Fruit fly (Drosophila melanogaster) whole organism, wandering third instar larva: ENCODE data around the gene Sry-beta.

Experiments used
- CG32264 ChIP-seq: fragments of 200-800 bp; sonication (Bioruptor generic); optimal IDR thresholded peaks from 2 replicates; lab custom pipeline; 2016; ENCODE audit warnings: missing biosample characterization, missing genetic modification characterization
- CG9705 ChIP-seq: fragments of 200-800 bp; sonication (Bioruptor generic); optimal IDR thresholded peaks from 2 replicates; lab custom pipeline; 2018; ENCODE audit warnings: missing biosample characterization, mild to moderate bottlenecking, missing genetic modification characterization
- CrebA ChIP-seq: fragments of 200-800 bp; sonication (Bioruptor generic); optimal IDR thresholded peaks from 2 replicates; lab custom pipeline; 2016; ENCODE audit warnings: missing biosample characterization, mild to moderate bottlenecking, missing genetic modification characterization, borderline replicate concordance
- Dfd ChIP-seq: fragments of >200 bp; optimal IDR thresholded peaks from 2 replicates; lab custom pipeline; 2017; ENCODE audit warnings: missing biosample characterization, missing genetic modification characterization
- Dif ChIP-seq: fragments of 200-275, 200-300 bp; sonication (Bioruptor generic); optimal IDR thresholded peaks from 2 replicates; lab custom pipeline; 2018; ENCODE audit warnings: missing biosample characterization, missing genetic modification characterization; ENCODE audit not compliant: partially characterized antibody
- GATAd ChIP-seq: sonication (Bioruptor generic); optimal IDR thresholded peaks from 2 replicates; lab custom pipeline; 2016; ENCODE audit warnings: missing biosample characterization, missing genetic modification characterization
- Hnf4 ChIP-seq: fragments of 200-800 bp; sonication (Bioruptor generic); optimal IDR thresholded peaks from 2 replicates; lab custom pipeline; 2016; ENCODE audit warnings: missing biosample characterization, mild to moderate bottlenecking, missing genetic modification characterization
- Hr78 ChIP-seq: fragments of >200 bp; optimal IDR thresholded peaks from 2 replicates; lab custom pipeline; 2017; ENCODE audit warnings: missing biosample characterization, missing genetic modification characterization
- Hr83 ChIP-seq: fragments of 200-300 bp; sonication (Bioruptor generic); optimal IDR thresholded peaks from 2 replicates; lab custom pipeline; 2016; ENCODE audit warnings: missing biosample characterization, mild to moderate bottlenecking, missing genetic modification characterization, moderate library complexity; ENCODE audit not compliant: poor library complexity, severe bottlenecking
- Jra ChIP-seq: sonication (Bioruptor generic); optimal IDR thresholded peaks from 2 replicates; lab custom pipeline; 2016; ENCODE audit warnings: missing biosample characterization, missing genetic modification characterization
- Mio ChIP-seq: sonication (Bioruptor generic); optimal IDR thresholded peaks from 2 replicates; lab custom pipeline; 2016; ENCODE audit warnings: missing biosample characterization, missing genetic modification characterization
- Myc ChIP-seq: fragments of >200 bp; optimal IDR thresholded peaks from 2 replicates; lab custom pipeline; 2017
- N ChIP-seq: fragments of >200 bp; optimal IDR thresholded peaks from 2 replicates; lab custom pipeline; 2018; ENCODE audit warnings: missing biosample characterization, missing external identifiers, missing genetic modification characterization
- OdsH ChIP-seq: fragments of 200-800 bp; sonication (Bioruptor generic); optimal IDR thresholded peaks from 2 replicates; lab custom pipeline; 2016; ENCODE audit warnings: missing biosample characterization, mild to moderate bottlenecking, missing genetic modification characterization
- Sp1 ChIP-seq: fragments of 200-800 bp; sonication (Bioruptor generic); optimal IDR thresholded peaks from 3 replicates; lab custom pipeline; 2019; ENCODE audit warnings: missing biosample characterization, mild to moderate bottlenecking, missing genetic modification characterization, moderate library complexity
- brk ChIP-seq: fragments of 200-800 bp; sonication (Bioruptor generic); optimal IDR thresholded peaks from 2 replicates; lab custom pipeline; 2016; ENCODE audit warnings: missing biosample characterization, mild to moderate bottlenecking, missing genetic modification characterization
- dl ChIP-seq, 2 experiments: fragments of 175-275, 200-275 bp in 1 of 2; fragments of 200-275 bp in 1 of 2; sonication (Bioruptor generic); optimal IDR thresholded peaks; lab custom pipeline; 2018; ENCODE audit warnings: mild to moderate bottlenecking in 2 of 2, missing biosample characterization in 2 of 2, missing genetic modification characterization in 2 of 2, moderate library complexity in 2 of 2; ENCODE audit not compliant: partially characterized antibody in 2 of 2, insufficient read depth in 1 of 2
- dmrt93B ChIP-seq: fragments of 200-800 bp; sonication (Bioruptor generic); optimal IDR thresholded peaks from 2 replicates; lab custom pipeline; 2018; ENCODE audit warnings: missing biosample characterization, mild to moderate bottlenecking, missing genetic modification characterization
- dsf ChIP-seq: sonication (Bioruptor generic); optimal IDR thresholded peaks from 2 replicates; lab custom pipeline; 2016; ENCODE audit warnings: missing biosample characterization, missing genetic modification characterization, borderline replicate concordance
- ey ChIP-seq: fragments of 200-800 bp; sonication (Bioruptor generic); optimal IDR thresholded peaks from 2 replicates; lab custom pipeline; 2016; ENCODE audit warnings: missing biosample characterization, missing genetic modification characterization
- foxo ChIP-seq, 2 experiments: fragments of 200-800 bp; sonication (Bioruptor generic); optimal IDR thresholded peaks; 2 replicates in 1 of 2; 3 replicates in 1 of 2; lab custom pipeline; 2016 to 2017; ENCODE audit warnings: missing biosample characterization in 2 of 2, missing genetic modification characterization in 2 of 2
- fru ChIP-seq: fragments of 200-800 bp; sonication (Bioruptor generic); optimal IDR thresholded peaks from 3 replicates; lab custom pipeline; 2016; ENCODE audit warnings: missing biosample characterization, mild to moderate bottlenecking, missing genetic modification characterization
- h ChIP-seq: fragments of 200-800 bp; sonication (Bioruptor generic); optimal IDR thresholded peaks from 3 replicates; lab custom pipeline; 2016; ENCODE audit warnings: missing biosample characterization, mild to moderate bottlenecking, missing genetic modification characterization
- lola ChIP-seq: fragments of >200 bp; optimal IDR thresholded peaks from 2 replicates; lab custom pipeline; 2017; ENCODE audit warnings: missing biosample characterization, missing genetic modification characterization
- pan ChIP-seq: fragments of >200 bp; optimal IDR thresholded peaks from 2 replicates; lab custom pipeline; 2017
- psq ChIP-seq: fragments of 200-800 bp; sonication (Bioruptor generic); optimal IDR thresholded peaks from 3 replicates; lab custom pipeline; 2017; ENCODE audit warnings: missing biosample characterization, mild to moderate bottlenecking, missing genetic modification characterization, moderate library complexity
- rgr ChIP-seq: fragments of 200-800 bp; sonication (Bioruptor generic); optimal IDR thresholded peaks from 3 replicates; lab custom pipeline; 2016; ENCODE audit warnings: missing biosample characterization, mild to moderate bottlenecking, missing genetic modification characterization
- sage ChIP-seq: fragments of 200-800 bp; sonication (Bioruptor generic); optimal IDR thresholded peaks from 2 replicates; lab custom pipeline; 2016; ENCODE audit warnings: missing biosample characterization, mild to moderate bottlenecking, missing genetic modification characterization
- sv ChIP-seq: fragments of 200-800 bp; sonication (Bioruptor generic); optimal IDR thresholded peaks from 3 replicates; lab custom pipeline; 2016; ENCODE audit warnings: missing biosample characterization, missing genetic modification characterization
- usp ChIP-seq: fragments of >200 bp; optimal IDR thresholded peaks from 2 replicates; lab custom pipeline; 2017; ENCODE audit warnings: missing biosample characterization, missing genetic modification characterization
- woc ChIP-seq: sonication (Bioruptor generic); optimal IDR thresholded peaks from 2 replicates; lab custom pipeline; 2016; ENCODE audit warnings: missing biosample characterization, mild to moderate bottlenecking, missing genetic modification characterization

The Sry-beta gene

dm6 chr3R:30084137-30084536 lies 44.6 kb downstream of the Sry-beta start:
- TF ChIP-seq GATAd (GFP tag; lab: Kevin White, UChicago) (no peak), OdsH (GFP tag; lab: Kevin White, UChicago) (no peak), brk (GFP tag; lab: Kevin White, UChicago) (no peak), foxo (GFP tag; optimal IDR thresholded peaks at IDR 0.05; lab: Kevin White, UChicago) (no peak), Hr78 (GFP tag; lab: Kevin White, UChicago) (no peak), ey (GFP tag; lab: Kevin White, UChicago) (no peak), fru (GFP tag; lab: Kevin White, UChicago) (no peak), Myc (lab: Kevin White, UChicago) (no peak), Hnf4 (GFP tag; lab: Kevin White, UChicago) (no peak), lola (GFP tag; lab: Kevin White, UChicago) (no peak), pan (lab: Kevin White, UChicago) (no peak), Jra (no peak), Dfd (GFP tag; lab: Kevin White, UChicago) (no peak), CG32264 (GFP tag; lab: Kevin White, UChicago) (no peak), Hr83 (GFP tag; lab: Kevin White, UChicago) (no peak), Dif (GFP tag; lab: Kevin White, UChicago) (no peak), woc (GFP tag; lab: Kevin White, UChicago) (no peak), usp (GFP tag; lab: Kevin White, UChicago) (no peak)

dm6 chr3R:30090261-30091006 lies 50.9 kb downstream of the Sry-beta start:
- no peak for TF ChIP-seq pan (lab: Kevin White, UChicago)
- TF ChIP-seq Mio (GFP tag; lab: Kevin White, UChicago) = no peak
- no peak for TF ChIP-seq fru (GFP tag; lab: Kevin White, UChicago)
- no peak for TF ChIP-seq dmrt93B (GFP tag; lab: Kevin White, UChicago)
- TF ChIP-seq CrebA (GFP tag; lab: Kevin White, UChicago) = no peak
- TF ChIP-seq h (GFP tag; lab: Kevin White, UChicago) = no peak

dm6 chr3R:30091795-30092699 lies 52.5 kb downstream of the Sry-beta start:
- TF ChIP-seq dsf (GFP tag; lab: Kevin White, UChicago) (no peak), Sp1 (GFP tag; lab: Kevin White, UChicago) (no peak), CG9705 (GFP tag; lab: Kevin White, UChicago) (no peak), dl (GFP tag; optimal IDR thresholded peaks at IDR 0.05; lab: Kevin White, UChicago; ENCODE audit: insufficient read depth in 1 of 2, partially characterized antibody in 2 of 2) (no peak), foxo (GFP tag; optimal IDR thresholded peaks at IDR 0.05; lab: Kevin White, UChicago) (no peak), fru (GFP tag; lab: Kevin White, UChicago) (no peak), brk (GFP tag; lab: Kevin White, UChicago) (no peak), psq (no peak), CrebA (GFP tag; lab: Kevin White, UChicago) (no peak), CG32264 (GFP tag; lab: Kevin White, UChicago) (no peak), Dfd (GFP tag; lab: Kevin White, UChicago) (no peak), Dif (GFP tag; lab: Kevin White, UChicago) (no peak), pan (lab: Kevin White, UChicago) (no peak), N (GFP tag; lab: Kevin White, UChicago) (no peak), sv (no peak), usp (GFP tag; lab: Kevin White, UChicago) (no peak), Jra (no peak), rgr (no peak), Hr83 (GFP tag; lab: Kevin White, UChicago) (no peak), sage (GFP tag; lab: Kevin White, UChicago) (no peak)
